Worm (Caenorhabditis elegans) whole organism, dauer: Measurements from ENCODE around the gene msp-10.
"Not testable (repeated sequence)": the region's sequence is repeated elsewhere in the genome, so short reads cannot be mapped to it uniquely, and the experiment has no call there.

Source experiments
- unc-62 ChIP-seq: sonication (generic microtip); optimal IDR thresholded peaks from 2 replicates; lab custom pipeline; 2017; ENCODE audit warnings: missing biosample characterization, missing genetic modification reagents, missing genetic modification characterization

Gene msp-10

DNA sequence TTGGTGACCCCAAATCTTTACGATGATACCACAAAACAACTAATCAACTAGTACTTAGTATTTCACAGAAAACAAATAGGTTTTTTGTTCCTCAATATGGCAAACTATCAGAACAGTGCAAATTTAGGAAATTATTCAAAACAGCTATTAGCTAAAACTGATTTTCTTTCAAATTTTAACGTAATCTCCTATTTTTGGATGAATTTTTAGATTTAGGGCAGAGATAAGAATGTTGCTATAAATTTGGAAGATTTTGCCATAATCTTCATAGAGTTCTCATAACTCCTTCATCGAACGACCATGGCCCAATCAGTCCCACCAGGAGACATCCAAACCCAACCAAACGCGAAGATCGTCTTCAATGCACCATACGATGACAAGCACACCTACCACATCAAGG lies at the start of gene msp-10:
Gene msp-10, plus strand, starts transcription at position 301 of the 400 bp plus-strand sequence.
- not testable (repeated sequence) for TF ChIP-seq unc-62

DNA sequence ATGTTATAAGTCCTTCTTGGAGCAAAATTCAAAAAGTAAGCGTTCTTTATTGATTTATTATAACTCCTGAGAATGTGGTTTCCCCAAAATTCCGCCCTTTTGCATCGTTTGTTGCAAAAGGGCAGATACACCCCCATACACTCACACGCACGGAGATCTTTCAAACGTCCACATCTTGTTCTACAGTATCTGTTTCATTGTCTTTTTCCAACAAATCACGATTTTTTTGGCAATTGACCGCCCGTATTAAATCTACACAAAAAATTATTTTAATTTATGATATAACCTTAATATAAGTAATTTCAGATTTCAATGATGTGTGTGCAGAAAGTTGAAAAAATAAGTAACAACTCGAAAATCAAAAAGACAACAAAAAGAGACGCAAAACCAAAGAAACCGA lies 48.0 kb upstream of the msp-10 start, which contains the start of gene T13F2.4:
Gene T13F2.4, plus strand, starts transcription at position 301 of the 400 bp plus-strand sequence.
- no peak for TF ChIP-seq unc-62

DNA sequence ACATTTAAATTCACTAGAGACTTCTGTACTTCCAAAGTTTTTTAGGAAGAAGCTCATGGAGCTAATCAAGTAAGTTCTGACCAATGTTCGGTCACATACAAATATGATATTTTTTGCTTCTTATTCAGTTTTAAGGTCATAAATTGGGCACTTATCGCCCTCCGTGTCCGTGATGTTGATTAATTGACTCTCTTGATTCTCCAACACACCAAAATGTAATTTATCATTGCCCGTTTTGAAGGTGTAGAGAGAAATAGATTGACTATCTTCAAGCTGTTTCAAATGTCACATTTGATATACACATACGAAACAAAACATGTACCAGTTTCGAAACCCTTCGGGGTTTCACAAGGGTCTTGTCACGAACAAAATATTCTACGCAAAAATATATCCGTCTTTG lies 46.7 kb upstream of the msp-10 start:
- no peak for TF ChIP-seq unc-62

DNA sequence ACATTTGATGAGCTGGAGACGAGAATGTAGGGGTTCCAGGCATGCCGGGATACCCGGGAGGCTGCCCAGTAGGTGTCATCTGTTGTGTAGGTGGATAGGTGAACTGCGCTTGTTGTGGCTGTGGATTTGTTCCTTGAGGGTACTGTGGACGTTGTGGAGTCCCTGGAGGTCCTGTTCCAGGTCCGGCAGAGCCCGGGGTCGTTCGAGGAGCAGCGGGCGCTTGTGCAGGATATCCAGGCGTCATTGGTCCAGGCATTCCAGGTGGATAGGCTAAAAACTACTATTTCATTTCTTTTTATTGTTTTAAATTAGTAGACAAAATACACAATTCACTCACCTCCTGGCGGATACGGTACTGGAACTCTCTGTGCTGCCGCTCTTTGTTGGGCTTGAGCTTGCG lies 42.2 kb upstream of the msp-10 start:
- no peak for TF ChIP-seq unc-62

DNA sequence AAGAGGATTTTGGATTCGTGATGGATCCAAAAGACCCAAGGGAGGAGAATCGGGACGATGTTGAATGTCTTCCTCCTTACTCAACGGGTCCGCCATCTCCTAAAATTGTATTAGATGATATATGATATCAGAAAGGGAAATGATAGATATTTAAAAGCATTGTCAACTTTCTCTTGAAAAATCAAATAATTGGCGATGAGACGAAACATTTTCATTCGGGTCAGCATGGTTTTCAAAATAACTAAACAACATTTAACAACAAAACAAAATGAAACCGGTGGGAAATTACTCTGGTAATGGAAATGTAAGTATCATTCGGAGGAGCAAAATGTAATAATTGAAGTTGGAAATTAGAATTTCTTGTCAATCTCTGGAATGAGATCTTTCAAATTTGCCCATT lies 41.0 kb upstream of the msp-10 start, which contains the start of gene pis-1:
Gene pis-1, minus strand, starts transcription at position 101 of the 400 bp plus-strand sequence.
- TF ChIP-seq unc-62 = no peak

DNA sequence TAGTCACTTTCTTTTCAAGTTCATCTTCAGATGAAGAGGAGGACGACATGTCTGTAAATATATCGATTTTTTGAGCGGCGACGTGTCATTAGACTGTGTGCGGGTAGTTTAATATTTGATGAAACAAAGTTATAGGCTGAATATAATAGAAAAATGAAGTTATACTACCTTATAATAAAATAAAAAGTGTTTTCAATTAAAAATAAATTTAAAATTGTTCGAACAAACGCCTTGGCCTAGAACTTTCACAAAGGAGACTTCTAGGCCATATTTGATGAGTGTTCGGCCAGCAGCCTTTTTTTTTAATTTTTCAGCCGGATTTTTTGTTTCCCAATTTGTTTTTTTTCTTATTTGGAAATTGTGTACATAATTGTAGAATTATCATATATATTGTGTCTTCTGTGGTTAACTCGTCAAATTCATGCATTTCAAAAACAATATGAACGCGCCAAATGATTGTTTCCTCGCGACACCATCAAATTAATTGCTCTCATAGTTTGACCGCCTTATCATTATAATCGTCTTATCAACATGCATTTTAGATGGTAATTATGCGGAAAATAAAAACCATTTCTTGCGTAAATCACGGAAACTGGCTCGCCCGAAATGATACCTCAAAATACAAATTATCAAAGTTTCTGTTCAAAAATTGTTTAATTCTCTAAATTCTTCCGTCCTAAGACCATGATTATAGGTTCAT lies 40.0 kb upstream of the msp-10 start, which contains the start of gene T13F2.2:
Gene T13F2.2, minus strand, starts transcription at position 51 of the 700 bp plus-strand sequence.
- TF ChIP-seq unc-62 = no peak

DNA sequence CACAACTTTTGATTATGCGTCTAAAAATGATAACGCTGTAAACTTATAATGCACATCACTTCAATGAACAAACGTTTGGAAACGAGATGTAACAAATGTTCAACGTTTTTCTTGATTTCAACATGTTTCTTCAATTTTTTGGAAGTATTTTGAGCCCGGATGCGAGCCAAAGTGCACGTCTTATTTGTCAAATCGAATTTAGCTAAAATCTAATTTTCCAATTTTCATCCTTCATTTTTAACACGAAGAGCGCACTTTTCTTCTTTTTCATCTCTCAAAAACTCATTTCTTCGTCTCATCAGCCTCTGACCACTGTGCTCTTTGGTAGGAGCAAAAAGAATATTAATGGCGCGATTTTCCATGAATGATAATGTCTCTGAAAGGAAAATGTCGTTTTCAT lies 39.1 kb upstream of the msp-10 start:
- TF ChIP-seq unc-62 = no peak

DNA sequence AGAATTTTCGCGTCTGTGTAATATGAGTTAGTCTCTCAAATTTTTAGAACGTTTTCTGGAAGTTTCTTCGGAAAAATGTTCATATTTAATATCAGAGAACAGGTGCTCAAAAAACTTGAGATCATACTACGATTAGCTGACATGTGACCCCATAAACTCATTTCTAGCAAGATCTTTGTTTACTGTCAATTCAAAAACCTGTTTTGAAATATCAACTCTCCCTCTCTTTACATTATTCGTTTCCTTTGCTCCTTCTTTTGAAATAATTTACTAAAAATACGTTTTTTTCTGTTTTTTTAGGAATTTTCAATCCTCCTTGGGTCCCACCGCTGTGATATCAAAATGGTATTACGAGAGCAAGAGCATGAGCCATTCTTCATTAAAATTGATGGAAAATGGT lies 38.3 kb upstream of the msp-10 start, which contains the start of gene fat-4:
Gene fat-4, plus strand, starts transcription at position 301 of the 400 bp plus-strand sequence.
- TF ChIP-seq unc-62 = no peak

DNA sequence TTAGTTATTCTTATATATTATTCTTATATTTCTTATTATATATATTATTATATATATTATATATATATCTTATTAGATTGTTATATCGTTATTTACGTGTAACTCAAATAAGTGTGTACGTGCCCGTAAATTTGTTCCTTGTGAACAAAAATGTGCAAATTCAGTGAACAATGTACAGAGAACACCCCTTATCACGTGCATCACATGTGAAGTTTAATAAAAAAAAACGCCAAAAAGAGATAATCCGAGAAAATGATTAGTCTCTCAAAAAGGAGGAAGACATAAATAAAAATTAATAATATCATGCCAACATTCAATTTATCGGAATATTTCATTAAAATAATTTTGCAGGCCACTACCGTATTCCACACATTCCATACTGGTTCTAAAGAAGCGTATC lies 37.8 kb upstream of the msp-10 start:
- no peak for TF ChIP-seq unc-62

DNA sequence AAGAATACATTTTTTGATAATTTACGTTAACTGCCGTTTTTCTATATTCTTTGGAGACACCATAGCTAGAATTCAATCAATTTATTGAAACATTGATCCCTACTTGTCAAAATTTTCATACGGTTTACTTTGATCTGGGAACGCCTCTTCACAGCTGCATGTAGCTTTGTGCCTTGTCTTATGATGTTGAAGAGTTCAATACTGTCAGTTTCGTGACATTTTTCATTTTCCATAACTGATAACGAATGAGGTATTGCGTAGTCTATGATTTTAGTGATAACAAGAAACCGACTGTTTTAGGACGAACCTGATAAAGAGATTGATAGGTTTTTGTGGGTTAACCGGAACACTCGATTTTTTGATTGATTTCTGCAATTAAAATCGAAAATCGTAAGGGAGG lies 36.0 kb upstream of the msp-10 start:
- TF ChIP-seq unc-62 = no peak

DNA sequence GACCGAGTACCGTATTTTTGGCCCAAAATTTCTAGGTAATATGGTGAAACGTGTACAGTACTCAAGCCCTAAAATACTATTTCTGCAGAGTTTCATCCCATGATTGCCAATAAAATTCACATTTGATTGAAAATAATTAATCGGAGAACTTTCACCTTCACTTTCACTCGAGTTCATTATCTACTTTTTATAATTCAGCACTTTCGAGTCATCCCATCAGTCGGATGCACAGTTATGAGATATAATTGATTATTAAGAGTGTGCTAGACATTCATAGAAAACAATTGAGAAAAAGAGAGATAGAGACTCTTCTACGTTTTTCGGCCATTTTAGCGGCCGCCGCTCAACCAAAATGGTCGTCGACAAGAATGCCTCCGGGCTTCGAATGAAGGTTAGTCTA lies 34.7 kb upstream of the msp-10 start, which contains the start of gene fat-3:
Gene fat-3, plus strand, starts transcription at position 313 of the 400 bp plus-strand sequence.
- TF ChIP-seq unc-62 = no peak

DNA sequence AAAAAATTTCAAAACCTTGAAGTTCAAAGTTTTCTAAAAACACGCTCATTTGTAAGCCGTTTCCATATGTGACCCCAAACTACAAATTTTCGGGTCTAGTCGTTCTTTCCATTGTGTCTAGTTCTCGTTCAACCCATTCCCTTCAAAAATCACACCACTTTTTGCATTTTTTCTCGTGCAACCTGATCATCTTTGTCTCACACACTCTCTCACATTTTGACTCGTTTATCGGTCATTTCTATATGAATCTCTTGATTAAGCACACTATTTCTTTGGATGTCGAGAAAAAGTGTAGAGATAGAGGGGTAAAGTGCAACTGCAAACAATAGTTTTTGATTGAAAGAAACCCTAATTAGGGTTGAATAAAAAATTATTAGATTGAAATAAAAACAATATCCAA lies 33.9 kb upstream of the msp-10 start:
- no peak for TF ChIP-seq unc-62

DNA sequence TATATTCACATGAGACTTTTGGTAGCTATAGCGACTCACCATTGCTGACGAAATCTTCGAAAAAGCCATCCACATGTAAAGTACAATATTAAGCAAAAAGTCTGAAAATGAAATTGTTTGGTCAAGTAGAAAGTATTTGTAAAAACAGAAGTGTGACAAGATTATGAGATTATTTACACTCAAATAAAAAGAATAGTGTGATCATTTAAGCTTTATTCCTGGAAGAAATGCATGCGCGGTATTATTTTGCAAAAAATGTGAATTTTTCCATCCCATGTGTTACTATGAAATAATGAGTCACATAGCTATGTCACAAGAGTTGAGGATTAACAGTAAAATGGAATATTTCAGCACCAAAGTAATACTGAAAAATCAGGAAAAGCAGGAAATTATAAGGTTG lies 26.8 kb upstream of the msp-10 start, which contains the start of gene dct-15:
Gene dct-15, minus strand, starts transcription at position 101 of the 400 bp plus-strand sequence.
- TF ChIP-seq unc-62 = no peak

DNA sequence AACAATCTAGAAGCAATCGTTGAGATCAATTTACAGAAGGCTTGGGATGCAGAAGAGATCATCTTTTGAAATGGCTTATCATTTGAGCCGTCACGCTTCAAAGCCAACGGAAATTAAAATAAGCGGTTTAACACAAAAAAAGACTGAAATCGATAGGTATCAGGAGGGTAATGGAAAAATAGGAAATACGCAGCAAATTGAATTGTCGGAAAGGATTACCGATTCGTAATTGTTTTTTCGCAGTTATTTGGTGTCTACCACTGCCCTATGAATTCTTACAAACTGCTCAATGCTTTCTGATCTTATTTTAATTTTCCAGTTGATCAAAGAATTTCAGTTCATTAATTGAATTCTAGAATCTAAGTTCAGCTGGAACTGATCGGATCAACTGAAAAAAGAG lies 26.0 kb upstream of the msp-10 start:
- TF ChIP-seq unc-62 = no peak

DNA sequence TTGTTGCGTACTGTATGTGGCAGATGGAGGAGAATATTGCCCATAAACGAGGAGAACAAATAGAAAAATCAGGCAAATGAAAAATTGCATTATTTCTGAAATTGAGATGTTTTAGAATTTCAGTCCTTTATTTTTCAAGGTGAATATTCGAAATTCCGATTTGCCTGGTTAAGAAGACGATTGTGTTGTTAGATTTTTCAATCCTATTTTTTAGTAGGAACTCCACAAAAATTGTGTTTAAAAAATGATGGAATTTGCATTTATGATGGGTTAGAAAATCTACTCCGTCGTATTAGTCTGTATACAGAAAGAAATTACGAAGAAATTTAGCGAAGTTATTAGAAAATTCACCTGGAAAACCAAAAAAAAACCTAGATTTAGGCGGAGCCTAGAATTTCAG lies 22.0 kb upstream of the msp-10 start, which contains the start of gene egl-20:
Gene egl-20, minus strand, starts transcription at position 101 of the 400 bp plus-strand sequence.
- no peak for TF ChIP-seq unc-62

DNA sequence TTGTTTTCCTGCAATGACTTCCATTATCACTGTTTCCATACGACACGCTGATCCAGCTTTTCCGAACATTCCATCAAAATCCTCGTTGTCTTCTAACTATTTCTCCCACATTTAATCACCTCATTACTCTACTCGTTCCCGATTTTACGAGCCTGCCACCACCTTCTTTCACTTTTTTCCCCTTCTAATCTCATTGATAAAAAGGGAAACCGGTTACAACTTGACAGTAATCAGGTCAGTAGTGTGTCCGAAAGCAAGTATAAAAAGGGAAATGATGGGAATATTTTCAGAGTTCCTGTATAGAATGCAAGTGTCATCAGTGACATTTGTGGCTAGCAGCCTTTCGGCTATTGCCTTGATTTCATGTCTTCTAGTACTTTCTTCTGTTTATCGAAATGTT lies 15.8 kb upstream of the msp-10 start, which contains the start of gene col-123:
Gene col-123, plus strand, starts transcription at position 301 of the 400 bp plus-strand sequence.
- TF ChIP-seq unc-62 = no peak

DNA sequence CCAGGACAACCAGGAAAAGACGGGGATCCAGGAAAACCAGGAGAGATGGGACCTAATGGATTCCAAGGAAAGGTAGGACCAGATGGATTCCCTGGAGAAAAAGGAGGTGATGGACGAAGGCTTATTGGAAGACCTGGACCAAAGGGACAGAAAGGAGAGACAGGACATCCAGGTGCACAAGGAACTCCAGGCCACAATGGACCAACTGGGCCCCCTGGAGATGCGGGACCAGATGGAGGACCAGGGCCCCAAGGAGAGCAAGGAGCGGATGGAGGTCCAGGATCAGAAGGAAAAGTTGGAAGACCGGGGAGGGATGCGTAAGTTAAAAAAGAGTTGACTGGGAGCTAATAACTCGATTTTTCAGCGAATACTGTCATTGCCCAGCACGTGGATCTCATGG lies 14.9 kb upstream of the msp-10 start:
- TF ChIP-seq unc-62 = no peak

DNA sequence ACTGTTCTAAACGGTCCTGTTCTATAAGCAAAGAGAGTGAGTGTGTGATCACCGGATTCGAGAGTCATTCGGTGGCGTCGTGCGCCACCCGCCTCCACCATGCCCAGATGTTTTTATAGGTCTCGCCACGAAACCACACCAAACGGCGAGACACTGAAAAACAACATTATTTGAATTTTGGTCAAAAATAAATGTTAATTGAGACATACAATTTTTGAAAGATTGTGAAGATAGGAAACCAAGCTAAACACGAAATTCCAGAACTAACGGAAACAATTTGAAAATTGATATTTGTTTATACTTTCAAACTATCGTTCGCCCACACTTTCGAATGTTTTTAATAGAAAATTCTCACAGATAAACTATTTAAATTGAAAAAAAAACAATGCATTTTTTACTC lies 13.0 kb upstream of the msp-10 start, which contains the start of gene catp-6:
Gene catp-6, minus strand, starts transcription at position 101 of the 400 bp plus-strand sequence.
- TF ChIP-seq unc-62 = no peak
